Worm (Caenorhabditis elegans) whole organism, L1 larva: ENCODE data around the gene chil-16.
A peak's percentile ranks its signal among the peaks of the same experiment; 100 is the strongest.

Source experiments
- C04F5.9 ChIP-seq: sonication (generic microtip); optimal IDR thresholded peaks from 2 replicates; lab custom pipeline; 2016; ENCODE audit warnings: missing genetic modification characterization, missing compliant biosample characterization
- aha-1 ChIP-seq: fragments of 150-350 bp; optimal IDR thresholded peaks from 2 replicates; lab custom pipeline; 2014; ENCODE audit warnings: missing biosample characterization, missing genetic modification characterization
- blmp-1 ChIP-seq: fragments of 150-350 bp; optimal IDR thresholded peaks from 2 replicates; lab custom pipeline; 2014; ENCODE audit warnings: missing biosample characterization, missing genetic modification characterization
- ceh-63 ChIP-seq: fragments of 200-800 bp; sonication (Bioruptor generic); optimal IDR thresholded peaks from 2 replicates; lab custom pipeline; 2018; ENCODE audit warnings: mild to moderate bottlenecking, missing genetic modification characterization, missing compliant biosample characterization
- ceh-8 ChIP-seq: fragments of 200-800 bp; sonication (Bioruptor generic); optimal IDR thresholded peaks from 2 replicates; lab custom pipeline; 2018; ENCODE audit warnings: mild to moderate bottlenecking, missing genetic modification characterization, moderate library complexity, missing compliant biosample characterization
- dsc-1 ChIP-seq: sonication (generic microtip); optimal IDR thresholded peaks from 2 replicates; lab custom pipeline; 2016; ENCODE audit warnings: mild to moderate bottlenecking, missing genetic modification characterization, missing compliant biosample characterization
- efl-1 ChIP-seq, 4 experiments: fragments of 150-350 bp; optimal IDR thresholded peaks in 3 of 4; peaks in 1 of 4; 1 replicate in 1 of 4; 2 replicates in 3 of 4; lab custom pipeline; 2014; ENCODE audit warnings: missing biosample characterization in 2 of 4, missing genetic modification characterization in 2 of 4, missing genetic modification reagents in 2 of 4
- egl-13 ChIP-seq: sonication (generic microtip); optimal IDR thresholded peaks from 2 replicates; lab custom pipeline; 2016; ENCODE audit warnings: missing genotype, missing genetic modification reagents, missing genetic modification characterization, missing compliant biosample characterization
- egl-27 ChIP-seq, 2 experiments: fragments of 150-350 bp in 1 of 2; sonication (generic microtip); optimal IDR thresholded peaks; 3 replicates each; lab custom pipeline; 2017 to 2018; ENCODE audit warnings: missing biosample characterization in 2 of 2, missing genetic modification characterization in 2 of 2, missing genetic modification reagents in 2 of 2
- elt-2 ChIP-seq: sonication (generic microtip); optimal IDR thresholded peaks from 2 replicates; lab custom pipeline; 2016; ENCODE audit warnings: missing genetic modification characterization, mild to moderate bottlenecking, inconsistent platforms, missing compliant biosample characterization, missing genetic modification reagents
- elt-3 ChIP-seq, 6 experiments: fragments of 150-350 bp in 1 of 6; sonication (generic microtip); optimal IDR thresholded peaks; 2 replicates each; lab custom pipeline; 2017 to 2018; ENCODE audit warnings: missing biosample characterization in 6 of 6, missing genetic modification characterization in 6 of 6, inconsistent platforms in 1 of 6
- fkh-4 ChIP-seq: sonication (generic microtip); optimal IDR thresholded peaks from 2 replicates; lab custom pipeline; 2016; ENCODE audit warnings: missing compliant biosample characterization, missing genetic modification characterization, borderline replicate concordance
- fkh-8 ChIP-seq: sonication (generic microtip); optimal IDR thresholded peaks from 2 replicates; lab custom pipeline; 2016; ENCODE audit warnings: mild to moderate bottlenecking, missing genetic modification characterization, missing compliant biosample characterization
- grh-1 ChIP-seq: fragments of 200-800 bp; sonication (Bioruptor generic); IDR thresholded peaks from 2 replicates; pipeline ENCODE4 v1.3.6; 2022; ENCODE audit warnings: missing genetic modification reagents, missing genetic modification characterization, missing compliant biosample characterization
- hlh-17 ChIP-seq: fragments of 200-800 bp; sonication (Bioruptor generic); optimal IDR thresholded peaks from 2 replicates; lab custom pipeline; 2018; ENCODE audit warnings: missing genetic modification characterization, mild to moderate bottlenecking, missing compliant biosample characterization, moderate library complexity, borderline replicate concordance
- lin-13 ChIP-seq: fragments of 150-350 bp; optimal IDR thresholded peaks from 2 replicates; lab custom pipeline; 2014; ENCODE audit warnings: missing biosample characterization, missing genetic modification reagents, missing genetic modification characterization
- lin-14 ChIP-seq: fragments of 200-800 bp; sonication (Bioruptor generic); optimal IDR thresholded peaks from 2 replicates; lab custom pipeline; 2018; ENCODE audit warnings: mild to moderate bottlenecking, missing genetic modification characterization, moderate library complexity, missing compliant biosample characterization
- lin-15B ChIP-seq: fragments of 150-350 bp; sonication (generic microtip); optimal IDR thresholded peaks from 3 replicates; lab custom pipeline; 2014; ENCODE audit warnings: missing biosample characterization, missing genetic modification characterization
- lsy-2 ChIP-seq, 2 experiments: fragments of 150-350 bp; optimal IDR thresholded peaks; 2 replicates each; lab custom pipeline; 2014; ENCODE audit warnings: missing biosample characterization in 2 of 2, missing genetic modification characterization in 2 of 2
- nhr-11 ChIP-seq: fragments of 150-350 bp; optimal IDR thresholded peaks from 2 replicates; lab custom pipeline; 2014; ENCODE audit warnings: missing biosample characterization, missing genetic modification characterization
- nhr-19 ChIP-seq: fragments of 200-800 bp; sonication (Bioruptor generic); conservative IDR thresholded peaks from 2 replicates; pipeline ENCODE4 v1.3.6; 2022; ENCODE audit warnings: missing genetic modification characterization, missing compliant biosample characterization
- nhr-237 ChIP-seq: fragments of 150-350 bp; optimal IDR thresholded peaks from 2 replicates; lab custom pipeline; 2014; ENCODE audit warnings: missing biosample characterization, missing genetic modification characterization
- nhr-28 ChIP-seq: fragments of 150-350 bp; optimal IDR thresholded peaks from 2 replicates; lab custom pipeline; 2014; ENCODE audit warnings: missing biosample characterization, missing genetic modification characterization
- nhr-71 ChIP-seq: sonication (generic microtip); optimal IDR thresholded peaks from 2 replicates; lab custom pipeline; 2016; ENCODE audit warnings: mild to moderate bottlenecking, missing genetic modification characterization, moderate library complexity, missing compliant biosample characterization
- nhr-85 ChIP-seq: sonication (generic microtip); peaks from one replicate; lab custom pipeline; 2016; ENCODE audit warnings: missing genetic modification characterization, inconsistent platforms, missing compliant biosample characterization
- snu-23 ChIP-seq: sonication (generic microtip); optimal IDR thresholded peaks from 2 replicates; lab custom pipeline; 2016; ENCODE audit warnings: missing genetic modification characterization, missing compliant biosample characterization
- sox-4 ChIP-seq: sonication (generic microtip); optimal IDR thresholded peaks from 2 replicates; lab custom pipeline; 2016; ENCODE audit warnings: missing genetic modification characterization, missing compliant biosample characterization
- sptf-1 ChIP-seq: fragments of 150-350 bp; optimal IDR thresholded peaks from 2 replicates; lab custom pipeline; 2014; ENCODE audit warnings: missing biosample characterization, missing genetic modification characterization
- sup-37 ChIP-seq: fragments of 200-800 bp; sonication (Bioruptor generic); optimal IDR thresholded peaks from 2 replicates; lab custom pipeline; 2018; ENCODE audit warnings: mild to moderate bottlenecking, missing genetic modification characterization, missing compliant biosample characterization
- swsn-7 ChIP-seq: sonication (generic microtip); optimal IDR thresholded peaks from 2 replicates; lab custom pipeline; 2016; ENCODE audit warnings: missing genetic modification characterization, missing compliant biosample characterization
- tbx-2 ChIP-seq: sonication (generic microtip); optimal IDR thresholded peaks from 2 replicates; lab custom pipeline; 2016; ENCODE audit warnings: missing genetic modification characterization, missing compliant biosample characterization
- tlp-1 ChIP-seq: fragments of 150-350 bp; optimal IDR thresholded peaks from 2 replicates; lab custom pipeline; 2014; ENCODE audit warnings: missing biosample characterization, missing genetic modification characterization
- unc-130 ChIP-seq: fragments of 150-350 bp; optimal IDR thresholded peaks from 2 replicates; lab custom pipeline; 2017; ENCODE audit warnings: missing biosample characterization, missing genetic modification characterization, inconsistent platforms
- vab-15 ChIP-seq: sonication (generic microtip); optimal IDR thresholded peaks from 2 replicates; lab custom pipeline; 2017; ENCODE audit warnings: missing genotype, mild to moderate bottlenecking, missing genetic modification characterization, missing compliant biosample characterization
- xbp-1 ChIP-seq: sonication (generic microtip); optimal IDR thresholded peaks from 2 replicates; lab custom pipeline; 2016; ENCODE audit warnings: missing genetic modification characterization, missing compliant biosample characterization

The chil-16 gene

ce11 chrII:9487337-9487950, 45.7 kb upstream of the chil-16 start, which contains the start of gene T19H5.4 (continued):
- TF ChIP-seq aha-1 (no peak), ceh-63 (GFP tag; lab: Kevin White, UChicago) (no peak), lin-15B (tag; lab: Kevin White, UChicago) (no peak), egl-27 (tag; optimal IDR thresholded peaks at IDR 0.05; lab: Kevin White, UChicago) (peak in 1 of 2 experiments; percentile 20)

- TF ChIP-seq C04F5.9, result no peak
- TF ChIP-seq nhr-71 (tag; lab: Kevin White, UChicago), result peak; percentile 12
- no peak for TF ChIP-seq swsn-7 (tag; lab: Kevin White, UChicago)
- TF ChIP-seq lin-13 (GFP tag; lab: Kevin White, UChicago), result no peak
- no peak for TF ChIP-seq nhr-85 (tag; lab: Kevin White, UChicago)
- TF ChIP-seq tbx-2 (tag; lab: Kevin White, UChicago), result peak; percentile 22
- no peak for TF ChIP-seq nhr-19 (GFP tag; lab: Robert Waterston, UW)
- no peak for TF ChIP-seq unc-130 (tag; lab: Kevin White, UChicago)
- TF ChIP-seq lin-14, result peak; percentile 59
- TF ChIP-seq sox-4 (tag; lab: Kevin White, UChicago), result no peak
- TF ChIP-seq blmp-1, result peak; percentile 45
- TF ChIP-seq, all 84 proteins: peak for 4
Measured at ce11 chrII:9485081-9485730, 43.5 kb upstream of the chil-16 start.

DNA sequence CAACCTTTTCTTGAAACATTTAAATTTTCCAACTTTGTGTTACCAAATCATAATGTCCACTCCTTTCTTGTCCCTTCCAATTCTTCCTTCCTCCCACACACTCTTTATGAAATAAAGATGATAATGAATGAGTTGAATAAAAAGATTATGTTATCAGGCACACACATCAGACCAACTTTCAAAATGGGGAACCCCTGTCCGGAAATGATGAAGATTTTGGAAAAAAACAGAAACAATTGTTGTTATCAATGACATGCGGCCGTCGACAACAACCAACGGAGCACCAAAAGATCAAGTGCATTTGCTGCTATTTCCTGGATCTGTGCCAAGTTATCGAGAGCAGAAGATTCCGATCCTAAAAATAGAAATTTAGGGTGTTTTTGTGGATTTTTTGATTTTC, 41.6 kb upstream of the chil-16 start:
- TF ChIP-seq elt-2 (tag; lab: Kevin White, UChicago) (peak; percentile 41), efl-1 (optimal IDR thresholded peaks at IDR 0.05; lab: Kevin White, UChicago) (no peak), efl-1 (GFP tag; optimal IDR thresholded peaks at IDR 0.05 in 1 of 2; lab: Kevin White, UChicago) (peak in 1 of 2 experiments; percentile 33), elt-3 (tag; optimal IDR thresholded peaks at IDR 0.05; lab: Kevin White, UChicago) (no peak), lsy-2 (tag; optimal IDR thresholded peaks at IDR 0.05; lab: Kevin White, UChicago) (no peak)

ce11 chrII:9482529-9482928, 40.8 kb upstream of the chil-16 start:
- TF ChIP-seq nhr-237 (tag; lab: Kevin White, UChicago), result no peak
- TF ChIP-seq fkh-8 (tag; lab: Kevin White, UChicago), result no peak
- TF ChIP-seq lsy-2 (tag; optimal IDR thresholded peaks at IDR 0.05; lab: Kevin White, UChicago), result no peak
- TF ChIP-seq vab-15 (tag; lab: Kevin White, UChicago), result no peak
- TF ChIP-seq nhr-11, result no peak
- TF ChIP-seq sptf-1 (tag; lab: Kevin White, UChicago), result no peak
- no peak for TF ChIP-seq ceh-8
- TF ChIP-seq hlh-17, result no peak
- no peak for TF ChIP-seq snu-23
- no peak for TF ChIP-seq nhr-19 (GFP tag; lab: Robert Waterston, UW)
- no peak for TF ChIP-seq grh-1 (GFP tag; lab: Robert Waterston, UW)
- TF ChIP-seq nhr-28, result no peak
- no peak for TF ChIP-seq egl-27 (tag; optimal IDR thresholded peaks at IDR 0.05; lab: Kevin White, UChicago)
- no peak for TF ChIP-seq sup-37 (GFP tag; lab: Kevin White, UChicago)
- TF ChIP-seq fkh-4 (tag; lab: Kevin White, UChicago), result no peak
- no peak for TF ChIP-seq dsc-1 (tag; lab: Kevin White, UChicago)
- no peak for TF ChIP-seq tlp-1 (tag; lab: Kevin White, UChicago)
- no peak for TF ChIP-seq egl-13 (tag; lab: Kevin White, UChicago)
- TF ChIP-seq xbp-1, result no peak
- TF ChIP-seq efl-1 (optimal IDR thresholded peaks at IDR 0.05; lab: Kevin White, UChicago), result no peak
- no peak for TF ChIP-seq efl-1 (GFP tag; optimal IDR thresholded peaks at IDR 0.05 in 1 of 2; lab: Kevin White, UChicago)
